Fruit fly (Drosophila melanogaster): Measurements from ENCODE around the gene CG3546.

CG3546 gene

dm6 chrX:4564962-4565361 is 7.1 kb downstream of the CG3546 start:
- no peak for TF ChIP-seq CG17801 (GFP tag; optimal IDR thresholded peaks at IDR 0.05; ENCODE audit: partially characterized antibody)

DNA sequence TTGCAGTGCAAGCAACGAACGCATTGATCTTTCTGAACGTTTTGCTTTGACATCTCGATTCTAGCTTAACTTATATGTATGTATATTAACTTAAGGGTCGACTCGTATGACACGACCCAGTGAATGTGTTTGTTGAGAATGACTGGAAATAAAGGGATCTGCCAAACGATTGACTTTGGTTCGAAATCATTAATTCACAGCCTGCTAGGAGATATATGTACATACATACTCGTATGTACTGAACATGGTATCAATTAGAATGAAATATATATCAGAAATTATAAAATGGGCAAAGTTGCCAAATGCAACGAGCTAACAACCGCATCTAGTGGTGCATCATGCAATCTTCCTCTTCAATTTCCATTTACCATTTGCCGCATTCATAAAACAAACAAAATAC is 14.0 kb downstream of the CG3546 start, which contains the start of gene CG12684:
TSS of gene CG12684 (minus strand) at position 101 of the 400 bp plus-strand sequence.
- no peak for TF ChIP-seq CG17801 (GFP tag; optimal IDR thresholded peaks at IDR 0.05; ENCODE audit: partially characterized antibody)

- TF ChIP-seq CG17801 (GFP tag; optimal IDR thresholded peaks at IDR 0.05; ENCODE audit: partially characterized antibody), result no peak
These were observed 16.1 kb downstream of the CG3546 start for dm6 chrX:4573971-4574370.

dm6 chrX:4581769-4582168 is 23.9 kb downstream of the CG3546 start:
- no peak for TF ChIP-seq CG17801 (GFP tag; optimal IDR thresholded peaks at IDR 0.05; ENCODE audit: partially characterized antibody)

DNA sequence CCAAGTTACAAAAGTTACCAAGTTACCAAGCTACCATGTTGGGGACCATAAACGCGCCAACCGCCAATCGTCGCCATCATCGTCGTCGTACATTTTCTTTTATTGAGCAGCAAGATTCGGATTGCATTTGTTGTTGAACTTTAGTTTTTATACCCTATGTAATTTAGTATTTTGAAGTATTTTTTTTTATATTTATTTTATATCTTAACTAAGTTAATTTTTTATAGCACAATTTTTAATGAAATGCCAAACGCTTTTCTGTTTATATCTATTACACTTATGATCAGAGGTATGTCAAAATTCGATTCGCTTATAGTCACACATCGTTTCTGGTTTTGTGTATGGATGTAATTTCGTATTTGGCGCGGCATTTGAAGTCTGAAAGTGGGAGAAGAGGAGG is 24.6 kb downstream of the CG3546 start:
- TF ChIP-seq CG17801 (GFP tag; optimal IDR thresholded peaks at IDR 0.05; ENCODE audit: partially characterized antibody), result no peak

DNA sequence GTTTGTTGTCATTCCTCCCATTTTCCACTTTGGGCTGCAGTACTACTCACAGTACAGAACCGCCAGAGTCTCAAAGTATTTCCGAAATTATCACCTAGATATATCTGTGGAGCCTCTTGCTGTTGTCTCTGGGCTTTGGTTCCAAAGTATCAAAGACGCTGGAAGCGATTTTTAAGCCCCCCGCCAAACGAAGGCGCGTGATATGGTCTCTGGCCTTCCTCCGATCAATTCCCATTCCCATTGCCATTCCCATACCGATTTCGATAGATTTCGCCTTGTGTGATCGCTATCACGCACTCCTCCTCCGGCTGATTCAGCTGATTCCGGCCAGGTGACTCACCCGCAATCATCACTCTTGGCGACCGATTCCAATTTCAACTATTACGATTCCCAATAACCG is 29.7 kb downstream of the CG3546 start:
- TF ChIP-seq CG17801 (GFP tag; optimal IDR thresholded peaks at IDR 0.05; ENCODE audit: partially characterized antibody), result no peak

DNA sequence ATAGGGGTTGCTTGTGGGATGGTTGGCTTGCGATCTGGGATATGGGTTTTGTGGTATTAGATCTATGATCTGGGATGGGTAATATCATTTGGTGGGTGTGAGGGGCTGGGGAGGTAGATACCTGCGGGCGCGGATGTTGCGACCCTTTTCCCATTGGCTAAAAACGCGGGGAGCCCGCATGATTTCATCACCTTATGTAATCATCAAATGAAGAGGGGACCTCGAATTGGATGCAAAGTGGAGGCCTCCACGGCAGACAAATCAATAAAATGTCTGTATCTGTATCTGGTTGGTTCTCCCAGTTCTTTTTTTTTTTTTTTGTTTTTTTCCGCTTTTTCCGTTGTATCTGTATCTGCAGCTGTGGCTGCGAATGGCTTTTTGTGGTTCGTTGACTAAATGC is 31.1 kb downstream of the CG3546 start:
- TF ChIP-seq CG17801 (GFP tag; optimal IDR thresholded peaks at IDR 0.05; ENCODE audit: partially characterized antibody), result no peak

DNA sequence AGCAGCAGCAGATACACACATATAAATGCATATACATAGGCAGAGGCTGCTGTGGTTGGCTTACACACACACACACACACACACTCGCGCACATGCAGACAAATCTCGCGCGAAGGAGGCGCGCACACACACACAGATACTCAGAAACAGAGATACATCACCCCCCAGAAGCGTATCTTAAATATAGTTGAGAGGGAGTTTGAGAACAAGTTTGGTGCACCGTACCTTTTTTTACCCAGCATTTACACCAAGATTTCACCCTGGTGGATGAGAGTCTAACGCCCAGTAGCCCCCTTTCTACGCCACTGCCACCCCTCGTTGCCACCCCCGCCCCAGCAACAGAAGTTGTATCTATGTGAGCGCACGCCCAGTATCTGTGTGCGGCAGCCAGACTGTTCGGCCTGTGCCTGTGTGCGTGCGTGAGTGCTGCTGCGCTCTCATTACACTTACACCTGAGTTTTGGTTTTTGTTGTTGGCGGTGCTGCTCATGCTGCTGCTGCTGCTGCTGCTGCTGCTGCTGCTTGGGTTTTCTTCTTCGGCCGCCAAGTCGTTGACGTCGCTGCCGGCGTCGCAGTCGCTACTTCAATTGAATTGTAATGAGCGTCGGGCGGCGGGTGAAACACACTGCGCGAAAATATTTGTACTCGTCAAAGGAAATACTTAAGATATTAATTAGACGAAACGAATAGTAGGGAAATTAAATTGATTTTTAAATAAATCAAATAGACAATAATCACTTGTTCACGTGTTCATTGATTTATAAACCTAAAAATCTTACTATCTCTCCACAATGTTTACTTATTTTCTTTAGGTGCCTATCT is 32.3 kb downstream of the CG3546 start:
- peak; percentile 77 for TF ChIP-seq CG17801 (GFP tag; optimal IDR thresholded peaks at IDR 0.05; ENCODE audit: partially characterized antibody)

DNA sequence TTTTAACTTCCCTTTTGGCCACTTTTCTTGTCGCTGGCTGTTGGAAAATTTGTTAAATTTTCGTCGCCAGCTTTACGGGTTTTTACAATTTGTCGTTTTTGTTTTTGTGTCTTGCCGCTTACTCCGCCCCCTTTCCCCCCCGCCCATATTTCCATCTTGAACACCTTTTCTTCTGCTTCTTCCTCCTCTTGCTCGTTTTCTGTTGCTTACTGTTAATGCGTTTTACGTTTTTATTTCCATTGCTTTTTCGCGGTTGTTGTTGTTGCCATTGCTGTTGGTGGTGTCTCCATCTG is 32.8 kb downstream of the CG3546 start:
- TF ChIP-seq CG17801 (GFP tag; optimal IDR thresholded peaks at IDR 0.05; ENCODE audit: partially characterized antibody), result peak; percentile 45

DNA sequence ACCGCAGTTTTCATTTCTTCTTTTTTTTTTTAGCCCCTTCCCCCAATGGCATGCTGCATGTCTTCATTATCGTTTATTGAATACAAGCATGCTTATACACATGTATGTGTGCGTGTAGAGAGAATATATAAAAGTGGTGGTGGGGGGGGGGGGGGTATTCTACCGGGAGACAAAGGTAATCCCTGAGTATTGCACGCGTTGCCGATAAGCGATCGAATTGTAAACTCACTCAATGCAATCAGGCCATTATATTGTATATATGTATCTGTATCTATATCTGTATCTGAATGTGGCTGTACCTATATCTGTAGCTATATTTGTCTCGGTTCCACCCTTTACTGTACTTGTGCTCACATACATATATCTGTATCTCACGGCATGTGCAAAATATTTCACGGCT is 34.4 kb downstream of the CG3546 start:
- no peak for TF ChIP-seq CG17801 (GFP tag; optimal IDR thresholded peaks at IDR 0.05; ENCODE audit: partially characterized antibody)

DNA sequence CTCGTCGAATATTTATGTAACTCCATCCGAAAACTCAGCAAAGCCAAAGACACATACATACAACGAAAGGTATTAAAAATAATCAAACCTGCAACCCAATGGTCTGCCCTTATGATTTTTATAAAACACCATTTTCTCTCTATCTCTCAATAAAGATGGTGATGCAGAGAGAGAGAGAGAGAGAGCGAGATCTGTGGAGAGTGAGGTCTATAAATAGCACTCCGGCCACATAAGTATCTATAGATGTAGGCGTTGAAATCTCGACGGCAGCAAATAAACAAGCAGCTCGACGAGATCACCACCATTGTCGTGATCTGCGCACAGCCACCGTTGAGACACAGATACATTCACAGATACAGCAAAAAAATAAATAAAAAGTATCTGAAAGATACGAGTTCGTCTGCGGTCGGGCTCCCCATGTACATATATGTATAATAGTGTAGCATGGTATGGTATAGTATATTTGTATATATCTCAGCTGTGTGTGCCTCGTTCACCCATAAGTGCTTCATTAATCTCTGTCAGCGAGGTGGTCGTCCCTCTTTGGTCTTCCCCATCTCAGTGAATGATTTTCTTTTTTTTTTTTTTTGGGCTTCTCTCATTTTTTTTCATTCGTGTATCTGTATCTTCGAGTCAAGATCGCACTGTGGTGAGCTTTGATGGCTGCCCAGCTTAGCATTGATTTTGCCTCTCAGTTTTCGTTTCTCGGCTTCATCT is 38.8 kb downstream of the CG3546 start:
- TF ChIP-seq CG17801 (GFP tag; optimal IDR thresholded peaks at IDR 0.05; ENCODE audit: partially characterized antibody), result no peak

DNA sequence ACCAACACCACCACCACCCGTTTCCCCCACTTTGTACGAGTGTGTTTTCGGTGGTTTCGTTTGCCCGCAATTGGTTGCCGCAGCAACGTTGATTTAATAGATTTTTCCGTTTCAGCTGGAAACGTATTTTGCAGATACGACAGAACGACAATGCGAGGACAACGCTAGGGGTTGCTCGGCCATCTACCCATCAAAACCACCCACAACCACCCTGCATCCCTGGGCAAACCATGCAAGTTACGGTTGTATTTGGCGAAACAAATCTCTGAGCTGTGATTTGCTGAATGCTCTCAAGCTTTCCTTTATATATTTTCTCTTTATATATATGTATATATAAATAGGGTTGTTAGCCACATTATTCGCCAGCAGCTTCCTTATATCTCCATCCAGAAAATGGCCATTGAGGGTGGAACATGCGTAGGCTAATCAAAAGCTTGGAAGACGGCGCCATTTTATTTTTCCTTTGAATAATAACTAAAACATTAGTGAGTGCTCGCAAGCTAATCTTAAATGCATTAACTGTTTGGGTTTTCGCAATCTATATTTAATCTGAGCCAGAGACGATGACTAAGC is 42.1 kb downstream of the CG3546 start:
- TF ChIP-seq CG17801 (GFP tag; optimal IDR thresholded peaks at IDR 0.05; ENCODE audit: partially characterized antibody), result no peak

dm6 chrX:4604107-4604506 is 46.2 kb downstream of the CG3546 start:
- no peak for TF ChIP-seq CG17801 (GFP tag; optimal IDR thresholded peaks at IDR 0.05; ENCODE audit: partially characterized antibody)

dm6 chrX:4604553-4604952 is 46.7 kb downstream of the CG3546 start:
- TF ChIP-seq CG17801 (GFP tag; optimal IDR thresholded peaks at IDR 0.05; ENCODE audit: partially characterized antibody), result no peak

- TF ChIP-seq CG17801 (GFP tag; optimal IDR thresholded peaks at IDR 0.05; ENCODE audit: partially characterized antibody), result peak; percentile 24
These were observed 47.4 kb downstream of the CG3546 start for dm6 chrX:4605313-4605712.

DNA sequence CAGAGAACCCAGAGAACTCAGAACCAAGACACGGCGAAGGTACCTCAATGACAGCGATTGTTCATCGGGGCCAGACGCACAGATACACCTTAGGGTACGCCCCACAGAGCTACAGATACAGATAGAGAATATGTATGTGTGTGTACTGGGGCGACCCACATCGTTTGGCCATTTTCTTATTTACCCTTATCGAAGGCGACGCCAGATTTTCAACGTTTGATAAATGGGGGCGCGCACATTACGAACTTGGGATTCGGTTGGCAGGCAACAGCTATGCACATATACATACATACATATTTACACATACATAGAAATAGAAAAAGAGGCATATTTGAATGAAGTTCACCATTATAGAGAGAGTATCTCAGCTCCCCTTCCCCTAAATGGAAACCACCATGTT is 48.6 kb downstream of the CG3546 start:
- TF ChIP-seq CG17801 (GFP tag; optimal IDR thresholded peaks at IDR 0.05; ENCODE audit: partially characterized antibody), result no peak

All from ovary, adult (tissue).